Worm (Caenorhabditis elegans) whole organism, L1 larva: ENCODE measurements around the gene C06C6.8.

ENCODE experiments used
- C34B4.2 ChIP-seq: sonication (generic microtip); optimal IDR thresholded peaks from 2 replicates; lab custom pipeline; 2017; ENCODE audit warnings: mild to moderate bottlenecking, missing genetic modification characterization, missing compliant biosample characterization
- aly-2 ChIP-seq: fragments of 150-350 bp; optimal IDR thresholded peaks from 2 replicates; lab custom pipeline; 2014; ENCODE audit warnings: missing biosample characterization, missing genetic modification characterization
- fkh-10 ChIP-seq: sonication (generic microtip); optimal IDR thresholded peaks from 2 replicates; lab custom pipeline; 2017; ENCODE audit warnings: missing biosample characterization, missing genetic modification reagents, missing genetic modification characterization
- lin-39 ChIP-seq: fragments of 150-350 bp; optimal IDR thresholded peaks from 2 replicates; lab custom pipeline; 2014; ENCODE audit warnings: missing biosample characterization, missing genetic modification reagents, missing genetic modification characterization
- mab-9 ChIP-seq: fragments of 200-800 bp; sonication (Bioruptor generic); IDR thresholded peaks from 2 replicates; pipeline ENCODE4 v1.3.6; 2022; ENCODE audit warnings: missing genetic modification reagents, missing genetic modification characterization, missing compliant biosample characterization
- mdl-1 ChIP-seq, 2 experiments: fragments of 150-350 bp; optimal IDR thresholded peaks; 2 replicates each; lab custom pipeline; 2014 to 2017; ENCODE audit warnings: missing biosample characterization in 2 of 2, missing genetic modification characterization in 2 of 2, inconsistent platforms in 1 of 2
- nhr-237 ChIP-seq: fragments of 150-350 bp; optimal IDR thresholded peaks from 2 replicates; lab custom pipeline; 2014; ENCODE audit warnings: missing biosample characterization, missing genetic modification characterization
- nhr-84 ChIP-seq: sonication (generic microtip); optimal IDR thresholded peaks from 2 replicates; lab custom pipeline; 2017; ENCODE audit warnings: missing biosample characterization, missing genetic modification characterization
- ztf-4 ChIP-seq: fragments of 150-350 bp; optimal IDR thresholded peaks from 2 replicates; lab custom pipeline; 2014; ENCODE audit warnings: missing biosample characterization, missing genetic modification characterization

- no peak for TF ChIP-seq nhr-84 (tag; lab: Kevin White, UChicago)
- TF ChIP-seq nhr-237 (tag; lab: Kevin White, UChicago) = no peak
- no peak for TF ChIP-seq ztf-4 (tag; lab: Kevin White, UChicago)
- no peak for TF ChIP-seq aly-2
- TF ChIP-seq mab-9 = no peak
- no peak for TF ChIP-seq mdl-1 (tag; optimal IDR thresholded peaks at IDR 0.05; lab: Kevin White, UChicago)
- TF ChIP-seq C34B4.2 (tag; lab: Kevin White, UChicago) = no peak
- TF ChIP-seq lin-39 (tag; lab: Kevin White, UChicago) = no peak
- TF ChIP-seq fkh-10 = no peak
Measured at ce11 chrV:16042743-16043014, 45.7 kb downstream of the C06C6.8 start.
